Fruit fly (Drosophila melanogaster): ENCODE measurements around the gene CG11854.

The CG11854 gene

dm6 chr3R:25208042-25208766, 33.6 kb upstream of the CG11854 start, which contains the start of gene Cad96Ca (continued):
- TF ChIP-seq bbx (GFP tag; IDR thresholded peaks at IDR 0.05; ENCODE audit: partially characterized antibody) (0 out of 2 replicates have a peak, but pooled peaks have one; percentile 18), CG11247 (GFP tag; IDR thresholded peaks at IDR 0.05) (peak; percentile 65), CG10462 (GFP tag; optimal IDR thresholded peaks at IDR 0.05) (no peak), CG2202 (tag; optimal IDR thresholded peaks at IDR 0.05) (no peak), tll (GFP tag; optimal IDR thresholded peaks at IDR 0.05) (no peak), CG12236 (GFP tag; optimal IDR thresholded peaks at IDR 0.05) (no peak), CG33213 (GFP tag; optimal IDR thresholded peaks at IDR 0.05) (no peak), Dek (tag; optimal IDR thresholded peaks at IDR 0.05) (no peak), hkb (optimal IDR thresholded peaks at IDR 0.05) (no peak), hkb (GFP tag; IDR thresholded peaks at IDR 0.05) (no peak), sob (GFP tag; IDR thresholded peaks at IDR 0.05) (0 out of 2 replicates have a peak, but pooled peaks have one; percentile 14), mirr (GFP tag; optimal IDR thresholded peaks at IDR 0.05) (no peak), Bdp1 (GFP tag; optimal IDR thresholded peaks at IDR 0.05) (no peak), HLHmδ (GFP tag; optimal IDR thresholded peaks at IDR 0.05) (no peak), fru (optimal IDR thresholded peaks at IDR 0.05) (no peak), CG8359 (GFP tag; optimal IDR thresholded peaks at IDR 0.05; ENCODE audit: borderline replicate concordance) (no peak), Lim3 (GFP tag; IDR thresholded peaks at IDR 0.05) (no peak), CG14710 (tag; optimal IDR thresholded peaks at IDR 0.05) (no peak), Dad (GFP tag; optimal IDR thresholded peaks at IDR 0.05) (no peak), CG9876 (GFP tag; optimal IDR thresholded peaks at IDR 0.05) (no peak), Dip2 (GFP tag; IDR thresholded peaks at IDR 0.05) (no peak), CG16813 (GFP tag; IDR thresholded peaks at IDR 0.05; ENCODE audit: partially characterized antibody) (no peak), yki (optimal IDR thresholded peaks at IDR 0.05) (peak; percentile 66), CG32532 (GFP tag; IDR thresholded peaks at IDR 0.05) (peak; percentile 45; the same call in 1 of the 2 replicates), schlank (tag; optimal IDR thresholded peaks at IDR 0.05) (no peak), CTCF (GFP tag; optimal IDR thresholded peaks at IDR 0.05) (no peak), nerfin-1 (tag; optimal IDR thresholded peaks at IDR 0.05) (no peak), shn (GFP tag; optimal IDR thresholded peaks at IDR 0.05) (no peak), Bgb (GFP tag; IDR thresholded peaks at IDR 0.05; ENCODE audit: partially characterized antibody) (peak; percentile 17; the same call in 1 of the 2 replicates), CG6654 (GFP tag; optimal IDR thresholded peaks at IDR 0.05) (no peak), CG13775 (GFP tag; optimal IDR thresholded peaks at IDR 0.05) (no peak), ftz-f1 (GFP tag; optimal IDR thresholded peaks at IDR 0.05) (no peak), rib (GFP tag; IDR thresholded peaks at IDR 0.05) (no peak), tgo (GFP tag; IDR thresholded peaks at IDR 0.05) (no peak), lmd (GFP tag; IDR thresholded peaks at IDR 0.05) (no peak), CG4424 (GFP tag; optimal IDR thresholded peaks at IDR 0.05) (no peak), CG17612 (GFP tag; IDR thresholded peaks at IDR 0.05) (no peak), NFAT (GFP tag; IDR thresholded peaks at IDR 0.05) (no peak), Atf3 (GFP tag; optimal IDR thresholded peaks at IDR 0.05) (no peak), sens-2 (GFP tag; IDR thresholded peaks at IDR 0.05) (no peak), grau (tag; optimal IDR thresholded peaks at IDR 0.05) (no peak), CG17802 (tag; optimal IDR thresholded peaks at IDR 0.05) (no peak), chinmo (GFP tag; IDR thresholded peaks at IDR 0.05; ENCODE audit: partially characterized antibody) (0 out of 4 replicates have a peak, but pooled peaks have one; percentile 36), wdn (GFP tag; IDR thresholded peaks at IDR 0.05) (no peak), lov (optimal IDR thresholded peaks at IDR 0.05) (no peak), lov (GFP tag; IDR thresholded peaks at IDR 0.05) (no peak), CG10209 (GFP tag; optimal IDR thresholded peaks at IDR 0.05) (no peak), CG3838 (GFP tag; optimal IDR thresholded peaks at IDR 0.05) (no peak), aop (GFP tag; IDR thresholded peaks at IDR 0.05) (no peak), z (GFP tag; IDR thresholded peaks at IDR 0.05) (peak; percentile 67; the same call in 1 of the 3 replicates), dan (GFP tag; IDR thresholded peaks at IDR 0.05) (no peak), Doc2 (GFP tag; IDR thresholded peaks at IDR 0.05) (no peak)
